Worm (Caenorhabditis elegans) whole organism, late embryonic: ENCODE data around the gene clec-233.

Experiments
- T23F11.4 ChIP-seq: fragments of 200-800 bp; sonication (Bioruptor generic); optimal IDR thresholded peaks from 2 replicates; lab custom pipeline; 2018; ENCODE audit warnings: mild to moderate bottlenecking, missing genetic modification characterization, missing compliant biosample characterization
- ama-1 ChIP-seq: fragments of 150-350 bp; optimal IDR thresholded peaks from 2 replicates; lab custom pipeline; 2014
- ceh-19 ChIP-seq: fragments of 200-800 bp; sonication (Bioruptor generic); optimal IDR thresholded peaks from 2 replicates; lab custom pipeline; 2018; ENCODE audit warnings: mild to moderate bottlenecking, missing genetic modification characterization, missing compliant biosample characterization
- ceh-31 ChIP-seq: sonication (generic microtip); optimal IDR thresholded peaks from 2 replicates; lab custom pipeline; 2016; ENCODE audit warnings: missing genetic modification characterization, missing compliant biosample characterization
- che-1 ChIP-seq: sonication (generic microtip); optimal IDR thresholded peaks from 2 replicates; lab custom pipeline; 2016; ENCODE audit warnings: mild to moderate bottlenecking, missing genetic modification characterization, missing compliant biosample characterization
- dve-1 ChIP-seq: sonication (generic microtip); optimal IDR thresholded peaks from 2 replicates; lab custom pipeline; 2017; ENCODE audit warnings: antibody characterized with exemption, mild to moderate bottlenecking, missing genetic modification characterization, missing compliant biosample characterization
- fkh-10 ChIP-seq: fragments of 150-350 bp; optimal IDR thresholded peaks from 2 replicates; lab custom pipeline; 2014; ENCODE audit warnings: missing biosample characterization, missing genetic modification reagents, missing genetic modification characterization
- ref-2 ChIP-seq: sonication (generic microtip); optimal IDR thresholded peaks from 2 replicates; lab custom pipeline; 2016; ENCODE audit warnings: missing genetic modification characterization, missing compliant biosample characterization
- tbx-2 ChIP-seq: sonication (generic microtip); optimal IDR thresholded peaks from 2 replicates; lab custom pipeline; 2016; ENCODE audit warnings: missing genetic modification characterization, missing compliant biosample characterization
- unc-86 ChIP-seq: sonication (generic microtip); optimal IDR thresholded peaks from 2 replicates; lab custom pipeline; 2016; ENCODE audit warnings: missing genetic modification characterization, missing compliant biosample characterization
- zip-5 ChIP-seq: sonication (generic microtip); optimal IDR thresholded peaks from 2 replicates; lab custom pipeline; 2016; ENCODE audit warnings: missing genetic modification characterization, missing compliant biosample characterization

- no peak for TF ChIP-seq ama-1 (lab: Kevin White, UChicago)
- TF ChIP-seq ceh-19 (GFP tag; lab: Kevin White, UChicago): no peak
- no peak for TF ChIP-seq unc-86
- no peak for TF ChIP-seq T23F11.4 (GFP tag; lab: Kevin White, UChicago)
- TF ChIP-seq zip-5 (tag; lab: Kevin White, UChicago): no peak
- no peak for TF ChIP-seq ceh-31
- TF ChIP-seq che-1 (tag; lab: Kevin White, UChicago): no peak
- no peak for TF ChIP-seq tbx-2 (tag; lab: Kevin White, UChicago)
- no peak for TF ChIP-seq dve-1 (tag; lab: Kevin White, UChicago)
- no peak for TF ChIP-seq fkh-10 (GFP tag; lab: Kevin White, UChicago)
- TF ChIP-seq ref-2 (tag; lab: Kevin White, UChicago): no peak
These were observed 39.1 kb upstream of the clec-233 start, which contains the start of gene rabr-4 for ce11 chrV:16194639-16195038.
